Fruit fly (Drosophila melanogaster): ENCODE measurements around the gene TyrR.

dm6 chr3R:17705899-17706831 lies 56.8 kb downstream of the TyrR start:
- TF ChIP-seq CG18764 (GFP tag; optimal IDR thresholded peaks at IDR 0.05) (no peak), insv (GFP tag; optimal IDR thresholded peaks at IDR 0.05) (no peak), NfI (GFP tag; optimal IDR thresholded peaks at IDR 0.05) (no peak), CG8944 (GFP tag; optimal IDR thresholded peaks at IDR 0.05) (no peak), CG3065 (GFP tag; optimal IDR thresholded peaks at IDR 0.05) (no peak), pros (GFP tag; optimal IDR thresholded peaks at IDR 0.05) (peak; percentile 26), ttk (GFP tag; IDR thresholded peaks at IDR 0.05) (no peak), Gug (GFP tag; IDR thresholded peaks at IDR 0.05) (no peak)

Data from whole organism, embryonic.